Worm (Caenorhabditis elegans): ENCODE results near the gene pudl-2.

pudl-2 gene

DNA sequence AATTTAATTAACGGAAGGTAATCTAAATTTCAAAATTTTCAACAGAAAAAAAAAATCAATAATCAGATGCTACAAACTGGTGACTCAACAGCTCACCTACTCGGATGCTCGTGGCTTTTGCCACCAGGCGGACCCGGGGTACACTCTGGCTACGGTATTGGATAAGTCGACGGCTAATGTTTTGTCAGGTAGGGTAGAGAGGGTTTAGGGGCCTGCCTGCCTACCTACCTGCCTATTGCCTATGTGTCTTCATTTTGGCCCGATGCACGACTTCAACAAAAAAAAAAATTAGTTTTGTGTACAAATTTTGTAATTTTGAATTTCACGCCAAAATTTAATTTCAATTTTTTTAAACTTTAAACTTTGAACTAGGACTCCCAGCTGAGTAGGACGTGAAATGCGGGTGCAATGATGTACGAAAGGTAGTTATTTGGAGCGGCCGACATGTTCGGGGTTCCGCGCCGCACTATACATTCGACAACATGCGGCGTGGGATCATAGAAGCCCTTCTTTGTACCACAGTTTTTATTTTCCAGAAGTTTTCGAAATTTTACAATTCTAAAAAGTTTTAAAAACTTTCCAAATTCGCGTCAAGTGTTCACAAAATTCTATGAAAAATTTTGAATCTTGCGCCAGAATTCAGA lies 9.0 kb upstream of the pudl-2 start:
- TF ChIP-seq pax-1 (tag; optimal IDR thresholded peaks at IDR 0.05) (no peak), unc-42 (tag; optimal IDR thresholded peaks at IDR 0.05) (no peak), T23F11.4 (GFP tag; optimal IDR thresholded peaks at IDR 0.05) (no peak), ceh-19 (GFP tag; optimal IDR thresholded peaks at IDR 0.05) (no peak), pha-4 (tag; optimal IDR thresholded peaks at IDR 0.05) (no peak), pha-2 (tag; optimal IDR thresholded peaks at IDR 0.05) (no peak)

DNA sequence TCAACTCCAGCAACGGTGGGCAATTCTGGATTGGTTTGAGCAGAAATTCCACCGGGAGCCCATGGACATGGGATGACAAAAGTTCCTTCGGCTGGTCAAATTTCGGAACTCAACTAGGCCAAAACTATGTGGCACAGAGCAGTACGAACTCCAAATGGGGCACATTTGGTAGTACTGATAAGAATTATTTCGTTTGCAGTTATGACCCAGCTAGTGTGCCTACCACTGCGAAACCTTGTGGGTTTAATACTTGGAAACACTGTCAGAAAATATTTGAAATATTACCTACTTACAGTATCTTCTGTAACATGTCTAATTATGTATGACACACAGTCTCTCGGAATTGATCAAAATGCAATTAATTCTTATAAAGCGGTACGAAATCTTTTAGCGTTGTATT lies 8.3 kb upstream of the pudl-2 start:
- TF ChIP-seq rnt-1 (tag; optimal IDR thresholded peaks at IDR 0.05) (no peak), npax-4 (tag; optimal IDR thresholded peaks at IDR 0.05) (no peak)

DNA sequence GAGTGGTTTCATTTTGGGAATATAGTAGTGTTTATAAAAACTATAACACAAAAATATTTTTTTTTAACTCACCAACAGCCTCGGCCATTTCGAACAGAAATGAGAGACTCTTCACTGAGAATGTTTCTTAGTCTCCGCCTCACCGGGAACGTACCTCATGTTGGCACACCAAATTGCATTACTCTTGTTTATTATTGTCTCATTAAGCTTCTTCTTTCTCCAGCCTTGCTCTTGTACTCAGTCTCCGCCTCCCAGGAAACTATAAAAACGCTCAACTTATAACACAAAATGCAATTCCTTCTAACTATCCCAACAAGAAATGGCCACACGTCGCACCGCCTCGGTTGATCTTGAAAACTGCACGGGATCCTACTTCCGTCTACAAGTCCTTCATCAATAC lies 2.0 kb upstream of the pudl-2 start, which contains the start of the genes Y54G2A.48 and pudl-1:
Y54G2A.48 (minus strand) TSS at position 101 of the 400 bp plus-strand sequence.
pudl-1 (plus strand) TSS at position 320 of the 400 bp plus-strand sequence.
- no peak for TF ChIP-seq unc-86 (tag; optimal IDR thresholded peaks at IDR 0.05)
- no peak for TF ChIP-seq sdc-2 (tag; optimal IDR thresholded peaks at IDR 0.05)

DNA sequence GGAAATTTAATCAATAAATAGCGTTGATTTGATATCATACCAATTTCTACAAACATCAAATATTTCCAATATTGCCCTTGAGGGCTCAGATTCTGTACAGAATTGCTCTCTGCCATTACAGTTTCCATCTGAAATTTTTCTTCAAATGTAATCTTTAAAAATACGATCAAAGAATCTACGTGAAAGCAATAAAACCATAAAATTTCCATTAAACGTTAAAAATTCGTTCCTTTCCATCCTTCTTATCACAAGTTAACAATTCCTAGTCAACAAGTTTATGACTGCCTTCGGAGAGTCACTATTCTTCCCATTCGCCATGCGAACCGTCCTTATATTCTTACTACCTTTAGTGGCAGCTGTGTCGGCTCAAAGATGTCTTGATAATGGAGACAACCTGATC lies 748 bp downstream of the pudl-2 start, which contains the start of gene clec-82:
clec-82 (plus strand) TSS at position 301 of the 400 bp plus-strand sequence.
- TF ChIP-seq dve-1 (tag; optimal IDR thresholded peaks at IDR 0.05) (no peak), zip-5 (tag; optimal IDR thresholded peaks at IDR 0.05) (no peak), ceh-9 (tag; optimal IDR thresholded peaks at IDR 0.05) (no peak), pax-1 (tag; optimal IDR thresholded peaks at IDR 0.05) (no peak), lin-11 (tag; optimal IDR thresholded peaks at IDR 0.05) (no peak), K02D7.2 (tag; optimal IDR thresholded peaks at IDR 0.05) (no peak), pros-1 (tag; optimal IDR thresholded peaks at IDR 0.05) (no peak), C08G9.2 (tag; optimal IDR thresholded peaks at IDR 0.05) (no peak), pag-3 (tag; optimal IDR thresholded peaks at IDR 0.05; ENCODE audit: borderline replicate concordance) (no peak), hlh-15 (tag; optimal IDR thresholded peaks at IDR 0.05) (no peak), odd-2 (tag; optimal IDR thresholded peaks at IDR 0.05) (no peak), ceh-34 (tag; optimal IDR thresholded peaks at IDR 0.05) (no peak), F13H6.1 (tag; optimal IDR thresholded peaks at IDR 0.05) (no peak), tbx-7 (tag; optimal IDR thresholded peaks at IDR 0.05) (no peak), ceh-48 (tag; optimal IDR thresholded peaks at IDR 0.05) (no peak)

DNA sequence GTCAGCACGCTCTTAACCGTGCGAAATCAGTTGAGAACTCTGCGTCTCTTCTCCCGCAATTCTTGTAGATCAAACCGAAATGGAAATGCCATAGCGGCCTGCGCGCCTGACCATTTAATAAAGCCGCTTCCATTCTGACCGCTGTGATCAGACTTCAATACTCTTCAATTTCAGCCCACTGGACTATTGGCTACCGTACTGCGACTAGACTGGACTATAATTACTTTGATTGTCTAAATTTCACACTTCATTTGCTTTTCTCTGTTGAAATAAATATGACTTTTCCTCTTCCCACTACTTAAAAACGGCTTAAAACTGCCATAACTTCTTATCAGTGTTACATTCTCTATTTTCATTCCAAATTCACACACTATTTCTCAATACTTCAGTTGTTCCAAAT lies 3.7 kb downstream of the pudl-2 start, which contains the start of gene Y54G2A.7:
Y54G2A.7 (plus strand) TSS at position 301 of the 400 bp plus-strand sequence.
- TF ChIP-seq nhr-11 (tag; optimal IDR thresholded peaks at IDR 0.05) (no peak), nfya-1 (tag; optimal IDR thresholded peaks at IDR 0.05) (no peak), fkh-6 (tag; optimal IDR thresholded peaks at IDR 0.05) (no peak), K02D7.2 (tag; optimal IDR thresholded peaks at IDR 0.05) (no peak), tbx-2 (tag; optimal IDR thresholded peaks at IDR 0.05) (no peak), ceh-18 (tag; optimal IDR thresholded peaks at IDR 0.05) (no peak), C38D4.7 (GFP tag; optimal IDR thresholded peaks at IDR 0.05) (no peak), unc-3 (GFP tag; conservative IDR thresholded peaks at IDR 0.05) (no peak), unc-3 (tag; optimal IDR thresholded peaks at IDR 0.05) (no peak), sox-4 (tag; optimal IDR thresholded peaks at IDR 0.05) (no peak), ceh-30 (tag; optimal IDR thresholded peaks at IDR 0.05) (no peak)

Data from whole organism, late embryonic.